Worm (Caenorhabditis elegans): Measurements from ENCODE around the gene C34E10.9.

The C34E10.9 gene

ce11 chrIII:5222777-5223176 is 40.4 kb downstream of the C34E10.9 start:
- TF ChIP-seq ref-1 (GFP tag; conservative IDR thresholded peaks at IDR 0.05) (no peak), ztf-23 (GFP tag; IDR thresholded peaks at IDR 0.05) (no peak), tab-1 (GFP tag; IDR thresholded peaks at IDR 0.05) (no peak), flt-1 (GFP tag; IDR thresholded peaks at IDR 0.05) (no peak), ztf-29 (GFP tag; IDR thresholded peaks at IDR 0.05) (no peak), med-1 (GFP tag; optimal IDR thresholded peaks at IDR 0.05; ENCODE audit: insufficient read depth) (no peak), klf-2 (GFP tag; conservative IDR thresholded peaks at IDR 0.05) (no peak), T22C8.4 (GFP tag; IDR thresholded peaks at IDR 0.05) (no peak), cog-1 (tag; optimal IDR thresholded peaks at IDR 0.05) (no peak)

ce11 chrIII:5221820-5222219 is 41.4 kb downstream of the C34E10.9 start:
- no peak for TF ChIP-seq ref-1 (GFP tag; conservative IDR thresholded peaks at IDR 0.05)
- no peak for TF ChIP-seq flt-1 (GFP tag; IDR thresholded peaks at IDR 0.05)
- no peak for TF ChIP-seq med-1 (GFP tag; optimal IDR thresholded peaks at IDR 0.05; ENCODE audit: insufficient read depth)

ce11 chrIII:5218687-5219086 is 44.5 kb downstream of the C34E10.9 start, which contains the start of gene ZC155.2:
TSS of gene ZC155.2 (plus strand) at chrIII:5218987.
- no peak for TF ChIP-seq klf-2 (GFP tag; conservative IDR thresholded peaks at IDR 0.05)
- TF ChIP-seq tab-1 (GFP tag; IDR thresholded peaks at IDR 0.05), result no peak
- no peak for TF ChIP-seq cog-1 (tag; optimal IDR thresholded peaks at IDR 0.05)
- TF ChIP-seq ztf-29 (GFP tag; IDR thresholded peaks at IDR 0.05), result no peak
- no peak for TF ChIP-seq flt-1 (GFP tag; IDR thresholded peaks at IDR 0.05)
- no peak for TF ChIP-seq T22C8.4 (GFP tag; IDR thresholded peaks at IDR 0.05)
- no peak for TF ChIP-seq ref-1 (GFP tag; conservative IDR thresholded peaks at IDR 0.05)
- no peak for TF ChIP-seq ztf-23 (GFP tag; IDR thresholded peaks at IDR 0.05)
- no peak for TF ChIP-seq med-1 (GFP tag; optimal IDR thresholded peaks at IDR 0.05; ENCODE audit: insufficient read depth)

- TF ChIP-seq tab-1 (GFP tag; IDR thresholded peaks at IDR 0.05), result no peak
- TF ChIP-seq T22C8.4 (GFP tag; IDR thresholded peaks at IDR 0.05), result no peak
- no peak for TF ChIP-seq ztf-23 (GFP tag; IDR thresholded peaks at IDR 0.05)
- TF ChIP-seq flt-1 (GFP tag; IDR thresholded peaks at IDR 0.05), result no peak
- TF ChIP-seq ref-1 (GFP tag; conservative IDR thresholded peaks at IDR 0.05), result no peak
- no peak for TF ChIP-seq ztf-29 (GFP tag; IDR thresholded peaks at IDR 0.05)
- no peak for TF ChIP-seq med-1 (GFP tag; optimal IDR thresholded peaks at IDR 0.05; ENCODE audit: insufficient read depth)
- TF ChIP-seq cog-1 (tag; optimal IDR thresholded peaks at IDR 0.05), result no peak
Measured at ce11 chrIII:5217511-5217910, 45.7 kb downstream of the C34E10.9 start, which contains the start of gene cutl-19. TSS of gene cutl-19 (minus strand) at chrIII:5217611.

- TF ChIP-seq ztf-29 (GFP tag; IDR thresholded peaks at IDR 0.05) (no peak), ref-1 (GFP tag; conservative IDR thresholded peaks at IDR 0.05) (no peak)
Measured at ce11 chrIII:5215375-5215774, 47.8 kb downstream of the C34E10.9 start, which contains the start of gene ZC155.4. TSS of gene ZC155.4 (minus strand) at chrIII:5215475.

ce11 chrIII:5214162-5214561 is 49.0 kb downstream of the C34E10.9 start:
- TF ChIP-seq ztf-23 (GFP tag; IDR thresholded peaks at IDR 0.05) (no peak), tab-1 (GFP tag; IDR thresholded peaks at IDR 0.05) (no peak), T22C8.4 (GFP tag; IDR thresholded peaks at IDR 0.05) (no peak), klf-2 (GFP tag; conservative IDR thresholded peaks at IDR 0.05) (no peak), ztf-29 (GFP tag; IDR thresholded peaks at IDR 0.05) (no peak), flt-1 (GFP tag; IDR thresholded peaks at IDR 0.05) (no peak), ref-1 (GFP tag; conservative IDR thresholded peaks at IDR 0.05) (no peak), cog-1 (tag; optimal IDR thresholded peaks at IDR 0.05) (no peak), med-1 (GFP tag; optimal IDR thresholded peaks at IDR 0.05; ENCODE audit: insufficient read depth) (no peak)

Measured in whole organism, midembryonic.